Worm (Caenorhabditis elegans) whole organism, L3 larva: Measurements from ENCODE around the gene K06B4.15.

Experiments used
- aly-2 ChIP-seq: fragments of 150-350 bp; optimal IDR thresholded peaks from 2 replicates; lab custom pipeline; 2014; ENCODE audit warnings: missing biosample characterization, missing genetic modification characterization
- ceh-28 ChIP-seq: fragments of 150-350 bp; optimal IDR thresholded peaks from 2 replicates; lab custom pipeline; 2014; ENCODE audit warnings: missing biosample characterization, missing genetic modification reagents, missing genetic modification characterization
- ceh-82 ChIP-seq: fragments of 150-350 bp; optimal IDR thresholded peaks from 2 replicates; lab custom pipeline; 2014; ENCODE audit warnings: missing biosample characterization, missing genetic modification characterization
- ceh-9 ChIP-seq: sonication (generic microtip); optimal IDR thresholded peaks from 2 replicates; lab custom pipeline; 2018; ENCODE audit warnings: missing biosample characterization, missing genetic modification characterization
- daf-12 ChIP-seq: fragments of 150-350 bp; optimal IDR thresholded peaks from 2 replicates; lab custom pipeline; 2014; ENCODE audit warnings: missing biosample characterization, missing genetic modification reagents, missing genetic modification characterization
- elt-1 ChIP-seq: fragments of 150-350 bp; optimal IDR thresholded peaks from 2 replicates; lab custom pipeline; 2014; ENCODE audit warnings: missing biosample characterization, missing genetic modification characterization
- lin-15B ChIP-seq: fragments of 150-350 bp; optimal IDR thresholded peaks from 2 replicates; lab custom pipeline; 2014; ENCODE audit warnings: missing biosample characterization, missing genetic modification characterization
- lin-39 ChIP-seq: fragments of 150-350 bp; optimal IDR thresholded peaks from 2 replicates; lab custom pipeline; 2018; ENCODE audit warnings: missing biosample characterization, missing genetic modification reagents, missing genetic modification characterization
- nhr-11 ChIP-seq: fragments of 150-350 bp; optimal IDR thresholded peaks from 2 replicates; lab custom pipeline; 2014; ENCODE audit warnings: missing biosample characterization, missing genetic modification characterization
- nhr-28 ChIP-seq: fragments of 150-350 bp; optimal IDR thresholded peaks from 2 replicates; lab custom pipeline; 2014; ENCODE audit warnings: missing biosample characterization, missing genetic modification characterization
- nhr-43 ChIP-seq: sonication (generic microtip); optimal IDR thresholded peaks from 2 replicates; lab custom pipeline; 2016; ENCODE audit warnings: mild to moderate bottlenecking, missing genetic modification characterization, missing compliant biosample characterization; ENCODE audit not compliant: poor library complexity, severe bottlenecking
- nhr-67 ChIP-seq: fragments of 150-350 bp; optimal IDR thresholded peaks from 2 replicates; lab custom pipeline; 2014; ENCODE audit warnings: missing biosample characterization, missing genetic modification characterization
- pqm-1 ChIP-seq: fragments of 150-350 bp; optimal IDR thresholded peaks from 2 replicates; lab custom pipeline; 2017; ENCODE audit warnings: missing biosample characterization, missing genetic modification characterization, inconsistent platforms
- sea-2 ChIP-seq: fragments of 150-350 bp; sonication (generic microtip); optimal IDR thresholded peaks from 4 replicates; lab custom pipeline; 2014; ENCODE audit warnings: missing biosample characterization, missing genetic modification reagents, missing genetic modification characterization

DNA sequence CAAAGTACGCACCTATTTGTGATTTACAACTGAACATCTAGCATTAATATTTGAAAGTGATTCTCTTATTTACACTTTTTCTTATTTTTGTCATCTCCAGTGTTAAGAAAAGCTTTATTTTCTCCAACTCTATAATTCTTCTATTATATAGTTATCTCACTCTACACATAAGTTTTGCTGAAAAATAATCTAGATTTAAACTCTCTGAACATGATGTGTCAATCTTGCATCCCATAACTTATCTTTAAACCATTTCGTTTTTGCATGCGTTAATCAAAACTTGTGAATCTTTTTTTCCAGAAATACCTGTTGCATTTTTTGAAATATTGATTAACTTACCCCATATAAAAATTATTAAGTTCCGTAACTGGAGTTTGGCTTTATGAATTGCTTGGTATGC is 19.7 kb downstream of the K06B4.15 start, which contains the start of gene nhr-268:
- TF ChIP-seq ceh-82 = no peak
- no peak for TF ChIP-seq sea-2 (GFP tag; lab: Kevin White, UChicago)
- TF ChIP-seq nhr-28 = no peak
- no peak for TF ChIP-seq ceh-28
- TF ChIP-seq nhr-67 (tag; lab: Kevin White, UChicago) = no peak
- TF ChIP-seq lin-39 (tag; lab: Kevin White, UChicago) = no peak
- no peak for TF ChIP-seq ceh-9 (tag; lab: Kevin White, UChicago)
- TF ChIP-seq nhr-11 = no peak
- no peak for TF ChIP-seq lin-15B (tag; lab: Kevin White, UChicago)
- no peak for TF ChIP-seq aly-2
- TF ChIP-seq elt-1 (tag; lab: Kevin White, UChicago) = no peak
- no peak for TF ChIP-seq nhr-43 (tag; lab: Kevin White, UChicago)
- no peak for TF ChIP-seq daf-12 (tag; lab: Kevin White, UChicago)
- TF ChIP-seq pqm-1 (tag; lab: Kevin White, UChicago) = no peak
